Worm (Caenorhabditis elegans): ENCODE data around the gene B0244.16.

- no peak for TF ChIP-seq him-1 (tag; optimal IDR thresholded peaks at IDR 0.05)
- TF ChIP-seq dao-5 (tag; optimal IDR thresholded peaks at IDR 0.05), result no peak
Observed at ce11 chrIII:5757492-5758045, 16.8 kb downstream of the B0244.16 start.

Measured in whole organism, L4/young adult.